ENCODE assay signal across 5 worm cellular contexts in the genomic region with DNA sequence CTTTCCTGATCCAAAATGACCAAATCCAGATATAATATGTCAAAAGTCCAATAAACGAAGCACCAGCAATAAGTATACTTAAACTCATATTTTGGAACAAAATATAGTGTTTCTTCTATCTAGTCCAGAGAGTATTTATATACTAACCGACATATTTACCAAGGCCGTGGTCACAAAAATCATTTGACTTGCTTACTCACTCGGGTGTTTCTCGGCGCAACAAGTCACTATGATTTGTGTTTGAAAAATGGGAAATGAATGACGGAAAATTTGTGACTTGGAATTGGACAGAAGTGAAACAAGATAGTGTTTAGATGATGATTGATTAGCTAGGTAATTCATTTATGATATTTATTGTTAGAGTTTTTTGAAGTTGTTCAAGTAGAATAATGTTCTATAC.
TF ChIP-seq lines count a peak whose summit lies in the region.

TSS of gene cyp-13A5 (minus strand) at position 112 of the 400 bp plus-strand sequence.

TF ChIP-seq in whole organism, L1 larva, 84 proteins besides CTCF, POLR2A, EP300 and RAD21 (continues in another document):
- TF ChIP-seq mdl-1 (tag; optimal IDR thresholded peaks at IDR 0.05; lab: Kevin White, UChicago), result peak in 1 of 2 experiments; percentile 5
- TF ChIP-seq nhr-20 (tag; optimal IDR thresholded peaks at IDR 0.05; lab: Kevin White, UChicago), result peak; percentile 89
- peak; percentile 56 for TF ChIP-seq snu-23 (GFP tag; optimal IDR thresholded peaks at IDR 0.05; lab: Kevin White, UChicago)
- peak; percentile 27 for TF ChIP-seq nhr-90 (tag; optimal IDR thresholded peaks at IDR 0.05; lab: Kevin White, UChicago; ENCODE audit: poor library complexity)
- peak; percentile 34 for TF ChIP-seq elt-2 (tag; optimal IDR thresholded peaks at IDR 0.05; lab: Kevin White, UChicago)
- no peak for TF ChIP-seq F16B12.6 (tag; optimal IDR thresholded peaks at IDR 0.05; lab: Kevin White, UChicago)
- TF ChIP-seq lin-14 (GFP tag; optimal IDR thresholded peaks at IDR 0.05; lab: Kevin White, UChicago), result peak; percentile 80
- peak; percentile 0 for TF ChIP-seq C16A3.4 (tag; optimal IDR thresholded peaks at IDR 0.05; lab: Kevin White, UChicago)
- peak; percentile 11 for TF ChIP-seq tbx-2 (tag; optimal IDR thresholded peaks at IDR 0.05; lab: Kevin White, UChicago)
- TF ChIP-seq Y116A8C.19 (tag; optimal IDR thresholded peaks at IDR 0.05; lab: Kevin White, UChicago; ENCODE audit: borderline replicate concordance), result no peak
- peak; percentile 71 for TF ChIP-seq blmp-1 (tag; optimal IDR thresholded peaks at IDR 0.05; lab: Kevin White, UChicago)
- TF ChIP-seq nhr-71 (tag; optimal IDR thresholded peaks at IDR 0.05; lab: Kevin White, UChicago), result peak; percentile 47
- TF ChIP-seq ces-1 (GFP tag; optimal IDR thresholded peaks at IDR 0.05; lab: Kevin White, UChicago), result no peak
- TF ChIP-seq hlh-17 (GFP tag; optimal IDR thresholded peaks at IDR 0.05; lab: Kevin White, UChicago; ENCODE audit: borderline replicate concordance), result no peak
- peak in 4 of 6 experiments; percentile 23 to 78 (median 41) for TF ChIP-seq elt-3 (tag; optimal IDR thresholded peaks at IDR 0.05; lab: Kevin White, UChicago)
- peak; percentile 88 for TF ChIP-seq nhr-85 (tag; lab: Kevin White, UChicago)

TF ChIP-seq in whole organism, L2 larva, 48 proteins besides CTCF, POLR2A, EP300 and RAD21:
- TF ChIP-seq lin-39 (tag; optimal IDR thresholded peaks at IDR 0.05; lab: Kevin White, UChicago), result no peak
- no peak for TF ChIP-seq nhr-11 (tag; optimal IDR thresholded peaks at IDR 0.05; lab: Kevin White, UChicago)
- peak; percentile 68 for TF ChIP-seq sma-3 (GFP tag; optimal IDR thresholded peaks at IDR 0.05; lab: Kevin White, UChicago)
- peak; percentile 92 for TF ChIP-seq fos-1 (tag; optimal IDR thresholded peaks at IDR 0.05; lab: Kevin White, UChicago)
- TF ChIP-seq sem-4 (tag; optimal IDR thresholded peaks at IDR 0.05; lab: Kevin White, UChicago), result no peak
- no peak for TF ChIP-seq gmeb-1 (tag; optimal IDR thresholded peaks at IDR 0.05; lab: Kevin White, UChicago)
- peak; percentile 53 for TF ChIP-seq nhr-129 (tag; optimal IDR thresholded peaks at IDR 0.05; lab: Kevin White, UChicago)
- TF ChIP-seq sma-9 (GFP tag; optimal IDR thresholded peaks at IDR 0.05; lab: Kevin White, UChicago), result peak; percentile 68
- TF ChIP-seq sma-9 (tag; optimal IDR thresholded peaks at IDR 0.05; lab: Kevin White, UChicago), result no peak
- no peak for TF ChIP-seq nhr-6 (tag; optimal IDR thresholded peaks at IDR 0.05; lab: Kevin White, UChicago)
- no peak for TF ChIP-seq ztf-1 (GFP tag; conservative IDR thresholded peaks at IDR 0.05; lab: Robert Waterston, UW)

TF ChIP-seq in whole organism, L3 larva, 47 proteins besides CTCF, POLR2A, EP300 and RAD21:
- TF ChIP-seq pha-4 (tag; optimal IDR thresholded peaks at IDR 0.05; lab: Kevin White, UChicago) (peak; percentile 64), ceh-28 (tag; optimal IDR thresholded peaks at IDR 0.05; lab: Kevin White, UChicago) (no peak), nhr-23 (tag; optimal IDR thresholded peaks at IDR 0.05; lab: Kevin White, UChicago) (peak; percentile 47), nhr-43 (tag; optimal IDR thresholded peaks at IDR 0.05; lab: Kevin White, UChicago; ENCODE audit: poor library complexity, severe bottlenecking) (no peak), ceh-82 (tag; optimal IDR thresholded peaks at IDR 0.05; lab: Kevin White, UChicago) (no peak), elt-2 (tag; optimal IDR thresholded peaks at IDR 0.05; lab: Kevin White, UChicago) (peak; percentile 37), ztf-11 (tag; optimal IDR thresholded peaks at IDR 0.05; lab: Kevin White, UChicago) (no peak), pqm-1 (tag; optimal IDR thresholded peaks at IDR 0.05; lab: Kevin White, UChicago) (peak; percentile 65)
TF ChIP-seq in whole organism, L3 larva: peak in this region for 4.

TF ChIP-seq in whole organism, L4 larva, 104 proteins besides CTCF, POLR2A, EP300 and RAD21 (continues in another document):
- no peak for TF ChIP-seq dmd-8 (GFP tag; IDR thresholded peaks at IDR 0.05; lab: Robert Waterston, UW)
- no peak for TF ChIP-seq F10B5.3 (tag; optimal IDR thresholded peaks at IDR 0.05; lab: Kevin White, UChicago)
- peak; percentile 89 for TF ChIP-seq nhr-28 (tag; optimal IDR thresholded peaks at IDR 0.05; lab: Kevin White, UChicago)
- TF ChIP-seq dve-1 (tag; optimal IDR thresholded peaks at IDR 0.05; lab: Kevin White, UChicago; ENCODE audit: insufficient read depth), result peak; percentile 28
- TF ChIP-seq mep-1 (tag; optimal IDR thresholded peaks at IDR 0.05; lab: Kevin White, UChicago), result no peak
- TF ChIP-seq mxl-2 (GFP tag; conservative IDR thresholded peaks at IDR 0.05; lab: Robert Waterston, UW), result no peak
- TF ChIP-seq jun-1 (tag; optimal IDR thresholded peaks at IDR 0.05; lab: Kevin White, UChicago), result no peak
- no peak for TF ChIP-seq F44E2.7 (GFP tag; IDR thresholded peaks at IDR 0.05; lab: Robert Waterston, UW)
- no peak for TF ChIP-seq spr-3 (GFP tag; optimal IDR thresholded peaks at IDR 0.05; lab: Kevin White, UChicago)
- peak; percentile 26 for TF ChIP-seq mxl-3 (GFP tag; optimal IDR thresholded peaks at IDR 0.05; lab: Kevin White, UChicago)
- peak; percentile 59 for TF ChIP-seq pqm-1 (tag; optimal IDR thresholded peaks at IDR 0.05; lab: Kevin White, UChicago)
- TF ChIP-seq ceh-20 (GFP tag; IDR thresholded peaks at IDR 0.05; lab: Robert Waterston, UW), result peak; percentile 43; the same call in 1 of the 2 replicates
- TF ChIP-seq ztf-7 (tag; optimal IDR thresholded peaks at IDR 0.05; lab: Kevin White, UChicago), result no peak
- TF ChIP-seq egl-43 (GFP tag; IDR thresholded peaks at IDR 0.05; lab: Robert Waterston, UW), result no peak
- no peak for TF ChIP-seq hmg-1.1 (GFP tag; IDR thresholded peaks at IDR 0.05; lab: Robert Waterston, UW)
- peak; percentile 64 for TF ChIP-seq nhr-102 (tag; optimal IDR thresholded peaks at IDR 0.05; lab: Kevin White, UChicago)
- TF ChIP-seq nhr-77 (tag; optimal IDR thresholded peaks at IDR 0.05; lab: Kevin White, UChicago), result peak; percentile 73
- TF ChIP-seq lsy-2 (tag; optimal IDR thresholded peaks at IDR 0.05; lab: Kevin White, UChicago), result no peak
- no peak for TF ChIP-seq nhr-25 (tag; optimal IDR thresholded peaks at IDR 0.05; lab: Kevin White, UChicago; ENCODE audit: borderline replicate concordance, insufficient read depth)
- no peak for TF ChIP-seq F26F4.8 (GFP tag; conservative IDR thresholded peaks at IDR 0.05; lab: Robert Waterston, UW)
- no peak for TF ChIP-seq madf-5 (GFP tag; IDR thresholded peaks at IDR 0.05; lab: Robert Waterston, UW)
- TF ChIP-seq F49E8.2 (tag; optimal IDR thresholded peaks at IDR 0.05; lab: Kevin White, UChicago; ENCODE audit: borderline replicate concordance), result no peak
- TF ChIP-seq mdl-1 (tag; optimal IDR thresholded peaks at IDR 0.05; lab: Kevin White, UChicago), result peak in 1 of 2 experiments; percentile 46
- no peak for TF ChIP-seq fkh-10 (GFP tag; optimal IDR thresholded peaks at IDR 0.05; lab: Kevin White, UChicago)
- no peak for TF ChIP-seq saeg-2 (GFP tag; IDR thresholded peaks at IDR 0.05; lab: Robert Waterston, UW)
- TF ChIP-seq nhr-41 (GFP tag; IDR thresholded peaks at IDR 0.05; lab: Robert Waterston, UW), result no peak
- TF ChIP-seq snpc-4 (tag; optimal IDR thresholded peaks at IDR 0.05; lab: Kevin White, UChicago), result no peak

TF ChIP-seq in whole organism, young adult, 124 proteins besides CTCF, POLR2A, EP300 and RAD21:
- TF ChIP-seq hmg-20 (GFP tag; IDR thresholded peaks at IDR 0.05; lab: Robert Waterston, UW) (no peak), ceh-79 (tag; optimal IDR thresholded peaks at IDR 0.05; lab: Kevin White, UChicago) (no peak), ZK185.1 (tag; optimal IDR thresholded peaks at IDR 0.05; lab: Kevin White, UChicago; ENCODE audit: poor library complexity, severe bottlenecking) (no peak), nfyb-1 (GFP tag; IDR thresholded peaks at IDR 0.05; lab: Robert Waterston, UW) (no peak), aptf-3 (GFP tag; IDR thresholded peaks at IDR 0.05; lab: Robert Waterston, UW) (no peak), gei-17 (GFP tag; optimal IDR thresholded peaks at IDR 0.05; lab: Kevin White, UChicago) (no peak), akir-1 (GFP tag; optimal IDR thresholded peaks at IDR 0.05; lab: Kevin White, UChicago) (no peak), Y56A3A.18 (GFP tag; IDR thresholded peaks at IDR 0.05; lab: Robert Waterston, UW) (no peak), nhr-80 (tag; optimal IDR thresholded peaks at IDR 0.05; lab: Kevin White, UChicago) (peak; percentile 85), cebp-1 (GFP tag; IDR thresholded peaks at IDR 0.05; lab: Robert Waterston, UW) (no peak), cebp-1 (tag; optimal IDR thresholded peaks at IDR 0.05; lab: Kevin White, UChicago) (peak; percentile 19)
